Worm (Caenorhabditis elegans): ENCODE results near the gene F36H12.5.
"Not testable (repeated sequence)": the region's sequence is repeated elsewhere in the genome, so short reads cannot be mapped to it uniquely, and the experiment has no call there.

- TF ChIP-seq npax-4 (tag; optimal IDR thresholded peaks at IDR 0.05); nfya-1 (tag; optimal IDR thresholded peaks at IDR 0.05); elt-2 (tag; optimal IDR thresholded peaks at IDR 0.05); fkh-10 (GFP tag; optimal IDR thresholded peaks at IDR 0.05); nhr-11 (tag; optimal IDR thresholded peaks at IDR 0.05); ceh-6 (GFP tag; optimal IDR thresholded peaks at IDR 0.05); hlh-30 (tag; optimal IDR thresholded peaks at IDR 0.05; ENCODE audit: insufficient read depth); C38D4.7 (GFP tag; optimal IDR thresholded peaks at IDR 0.05); pha-4 (tag; optimal IDR thresholded peaks at IDR 0.05); ceh-2 (tag; optimal IDR thresholded peaks at IDR 0.05); K02D7.2 (tag; optimal IDR thresholded peaks at IDR 0.05); pqm-1 (tag; optimal IDR thresholded peaks at IDR 0.05); unc-3 (GFP tag; conservative IDR thresholded peaks at IDR 0.05); unc-3 (tag; optimal IDR thresholded peaks at IDR 0.05); lim-6 (tag; optimal IDR thresholded peaks at IDR 0.05): not testable (repeated sequence)
These were observed 9.8 kb upstream of the F36H12.5 start, which contains the start of gene F36H12.9 for ce11 chrIV:5256731-5257130.

Measured in whole organism, late embryonic.